Fruit fly (Drosophila melanogaster): ENCODE measurements around the gene Rhau.

Rhau gene

DNA sequence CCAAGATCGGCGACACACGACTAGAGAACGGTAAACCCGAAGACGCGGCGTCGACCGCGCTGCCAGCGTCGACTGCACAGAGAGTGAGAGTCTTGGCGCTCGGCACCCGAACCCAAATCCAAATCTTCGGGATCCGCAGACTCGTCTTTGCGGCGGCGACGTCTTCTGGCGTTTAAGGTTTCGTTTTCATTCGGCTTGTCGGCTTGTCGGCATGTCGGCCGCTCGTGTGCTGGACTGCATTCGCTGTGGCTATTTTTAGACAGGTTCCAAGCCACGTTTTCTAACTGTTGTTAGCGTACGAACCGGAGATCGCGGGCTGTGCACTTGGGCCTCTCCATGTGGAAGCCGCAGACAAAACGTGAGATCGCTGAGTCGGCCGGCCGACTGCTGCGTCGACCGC lies 41.7 kb downstream of the Rhau start (continued):
- TF ChIP-seq chinmo (GFP tag; IDR thresholded peaks at IDR 0.05; ENCODE audit: partially characterized antibody) (peak; percentile 97), gro (GFP tag; optimal IDR thresholded peaks at IDR 0.05) (no peak), crp (GFP tag; optimal IDR thresholded peaks at IDR 0.05) (no peak), sima (GFP tag; optimal IDR thresholded peaks at IDR 0.05) (no peak), az2 (GFP tag; optimal IDR thresholded peaks at IDR 0.05) (no peak), ems (GFP tag; optimal IDR thresholded peaks at IDR 0.05) (no peak), CG13424 (tag; optimal IDR thresholded peaks at IDR 0.05) (no peak), ase (GFP tag; IDR thresholded peaks at IDR 0.05) (no peak), CG30431 (GFP tag; optimal IDR thresholded peaks at IDR 0.05) (no peak), phol (tag; optimal IDR thresholded peaks at IDR 0.05) (no peak), Dll (GFP tag; IDR thresholded peaks at IDR 0.05; ENCODE audit: partially characterized antibody) (no peak), CG18619 (GFP tag; optimal IDR thresholded peaks at IDR 0.05) (no peak), CG7786 (GFP tag; optimal IDR thresholded peaks at IDR 0.05) (no peak), CG17361 (GFP tag; IDR thresholded peaks at IDR 0.05) (peak; percentile 16; the same call in 1 of the 3 replicates), CG2889 (GFP tag; IDR thresholded peaks at IDR 0.05) (no peak), CG2116 (GFP tag; optimal IDR thresholded peaks at IDR 0.05) (no peak), maf-S (GFP tag; optimal IDR thresholded peaks at IDR 0.05) (no peak), Bteb2 (GFP tag; optimal IDR thresholded peaks at IDR 0.05) (no peak), Atf-2 (GFP tag; optimal IDR thresholded peaks at IDR 0.05) (no peak), CG12104 (GFP tag; optimal IDR thresholded peaks at IDR 0.05) (no peak), MESR4 (GFP tag; optimal IDR thresholded peaks at IDR 0.05) (no peak), E2f2 (GFP tag; IDR thresholded peaks at IDR 0.05) (peak; percentile 20; the same call in 1 of the 2 replicates), cad (GFP tag; optimal IDR thresholded peaks at IDR 0.05) (no peak), Myb (GFP tag; optimal IDR thresholded peaks at IDR 0.05) (no peak), Nf-YA (GFP tag; IDR thresholded peaks at IDR 0.05) (no peak), cato (GFP tag; optimal IDR thresholded peaks at IDR 0.05; ENCODE audit: borderline replicate concordance) (no peak), CG11456 (GFP tag; IDR thresholded peaks at IDR 0.05) (no peak), CG6813 (GFP tag; optimal IDR thresholded peaks at IDR 0.05) (no peak), Neu2 (GFP tag; optimal IDR thresholded peaks at IDR 0.05; ENCODE audit: borderline replicate concordance) (no peak), chm (GFP tag; IDR thresholded peaks at IDR 0.05) (no peak; the same call in 1 of the 2 replicates), eyg (GFP tag; optimal IDR thresholded peaks at IDR 0.05) (no peak), cwo (GFP tag; optimal IDR thresholded peaks at IDR 0.05) (peak; percentile 38), Atf6 (GFP tag; IDR thresholded peaks at IDR 0.05) (no peak), B-H1 (GFP tag; IDR thresholded peaks at IDR 0.05) (no peak), gcm (GFP tag; optimal IDR thresholded peaks at IDR 0.05) (peak; percentile 46), CG9215 (GFP tag; IDR thresholded peaks at IDR 0.05) (no peak), CG2120 (GFP tag; optimal IDR thresholded peaks at IDR 0.05) (no peak), cg (GFP tag; optimal IDR thresholded peaks at IDR 0.05) (no peak), H2.0 (GFP tag; IDR thresholded peaks at IDR 0.05) (no peak), emc (GFP tag; optimal IDR thresholded peaks at IDR 0.05) (no peak), bab2 (GFP tag; optimal IDR thresholded peaks at IDR 0.05) (no peak), Trl (optimal IDR thresholded peaks at IDR 0.05) (peak; percentile 20 to 25), Trl (GFP tag; optimal IDR thresholded peaks at IDR 0.05) (no peak), exex (tag; optimal IDR thresholded peaks at IDR 0.05) (no peak), HLH3B (GFP tag; IDR thresholded peaks at IDR 0.05) (no peak), CG11723 (GFP tag; optimal IDR thresholded peaks at IDR 0.05) (peak; percentile 4), CG2678 (tag; optimal IDR thresholded peaks at IDR 0.05) (peak; percentile 16), CG10543 (GFP tag; optimal IDR thresholded peaks at IDR 0.05) (no peak), CG14441 (GFP tag; IDR thresholded peaks at IDR 0.05) (no peak), CG13624 (GFP tag; optimal IDR thresholded peaks at IDR 0.05) (no peak), Meics (GFP tag; optimal IDR thresholded peaks at IDR 0.05) (no peak), HLH54F (GFP tag; optimal IDR thresholded peaks at IDR 0.05) (no peak), zfh1 (GFP tag; IDR thresholded peaks at IDR 0.05) (no peak)

All from whole organism, embryonic.